Worm (Caenorhabditis elegans): ENCODE results near the gene uaf-2.
"Not testable (repeated sequence)": the region's sequence is repeated elsewhere in the genome, so short reads cannot be mapped to it uniquely, and the experiment has no call there.

Gene uaf-2

DNA sequence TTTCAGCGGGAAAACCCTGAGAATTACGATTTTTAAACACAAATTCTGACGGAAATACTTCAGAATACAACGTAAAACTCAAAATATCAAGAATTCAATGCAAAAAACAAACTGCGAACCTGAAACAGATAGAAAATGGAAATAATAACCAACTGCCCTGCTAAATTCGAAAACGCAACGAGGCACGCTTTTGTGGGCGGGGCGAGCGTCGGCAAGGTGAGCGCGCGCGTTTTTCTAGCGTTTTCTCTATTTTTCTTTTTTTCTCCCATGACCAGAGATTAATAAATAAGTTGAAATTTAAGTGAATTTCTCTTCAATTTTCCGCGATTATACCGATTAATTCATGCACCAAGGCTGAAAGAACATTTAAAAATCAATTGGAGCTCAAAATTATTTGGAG is at the start of gene uaf-2:
Gene uaf-2 (minus strand): TSS at position 183 of the 400 bp plus-strand sequence.
- no peak for TF ChIP-seq him-1 (tag; optimal IDR thresholded peaks at IDR 0.05)
- TF ChIP-seq W03F9.2 (tag; optimal IDR thresholded peaks at IDR 0.05) = peak; percentile 30

DNA sequence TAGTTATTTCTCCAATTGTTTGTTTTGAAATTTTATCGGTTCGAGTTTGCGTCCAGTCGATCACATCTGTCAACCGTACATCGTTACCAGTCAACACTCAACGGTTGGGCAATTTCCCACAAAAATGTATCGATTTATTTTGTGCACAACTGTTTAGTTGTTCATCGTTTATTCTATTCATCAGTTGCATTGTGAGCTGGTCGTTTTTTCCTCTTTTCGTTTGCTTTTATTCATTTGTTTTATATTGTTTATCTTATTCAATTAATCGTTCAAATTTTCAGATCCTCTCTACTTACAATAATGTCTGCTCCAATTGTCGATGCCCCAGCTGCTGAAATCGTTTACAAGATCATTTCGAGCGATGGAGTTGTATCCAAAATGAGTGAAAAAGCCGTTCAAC is 48.4 kb upstream of the uaf-2 start, which contains the start of gene skr-12:
Gene skr-12 (plus strand): TSS at position 301 of the 400 bp plus-strand sequence.
- TF ChIP-seq him-1 (tag; optimal IDR thresholded peaks at IDR 0.05) = no peak
- TF ChIP-seq W03F9.2 (tag; optimal IDR thresholded peaks at IDR 0.05) = no peak
- TF ChIP-seq dao-5 (tag; optimal IDR thresholded peaks at IDR 0.05) = no peak

DNA sequence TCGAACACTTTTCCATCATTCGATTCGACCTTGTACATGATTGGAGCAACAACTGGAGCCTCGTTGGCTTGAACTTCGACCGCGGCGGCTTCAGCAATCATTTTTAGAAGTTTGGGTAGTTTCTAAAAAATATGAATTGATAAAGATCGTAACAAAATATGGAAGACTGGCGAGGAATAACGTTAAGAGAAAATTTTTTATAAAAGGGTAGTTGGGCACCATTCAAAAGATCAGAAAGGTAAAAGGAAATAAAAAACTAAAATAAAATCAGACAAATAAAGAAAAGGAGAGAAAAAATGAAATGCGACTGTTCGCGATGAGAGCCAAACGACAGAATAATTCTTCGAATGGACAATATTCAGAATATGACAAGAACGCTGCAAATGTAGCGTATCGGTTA is 47.2 kb upstream of the uaf-2 start, which contains the start of gene skr-8:
Gene skr-8 (minus strand): TSS at position 101 of the 400 bp plus-strand sequence.
- not testable (repeated sequence) for TF ChIP-seq him-1, dao-5, W03F9.2 (tag; optimal IDR thresholded peaks at IDR 0.05)

DNA sequence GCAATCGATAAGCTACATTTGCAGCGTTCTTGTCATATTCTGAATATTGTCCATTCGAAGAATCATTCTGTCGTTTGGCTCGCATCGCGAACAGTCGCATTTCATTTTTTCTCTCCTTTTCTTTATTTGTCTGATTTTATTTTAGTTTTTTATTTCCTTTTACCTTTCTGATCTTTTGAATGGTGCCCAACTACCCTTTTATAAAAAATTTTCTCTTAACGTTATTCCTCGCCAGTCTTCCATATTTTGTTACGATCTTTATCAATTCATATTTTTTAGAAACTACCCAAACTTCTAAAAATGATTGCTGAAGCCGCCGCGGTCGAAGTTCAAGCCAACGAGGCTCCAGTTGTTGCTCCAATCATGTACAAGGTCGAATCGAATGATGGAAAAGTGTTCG is 44.7 kb upstream of the uaf-2 start, which contains the start of gene skr-9:
Gene skr-9 (plus strand): TSS at position 301 of the 400 bp plus-strand sequence.
- not testable (repeated sequence) for TF ChIP-seq him-1, W03F9.2, dao-5 (tag; optimal IDR thresholded peaks at IDR 0.05)

DNA sequence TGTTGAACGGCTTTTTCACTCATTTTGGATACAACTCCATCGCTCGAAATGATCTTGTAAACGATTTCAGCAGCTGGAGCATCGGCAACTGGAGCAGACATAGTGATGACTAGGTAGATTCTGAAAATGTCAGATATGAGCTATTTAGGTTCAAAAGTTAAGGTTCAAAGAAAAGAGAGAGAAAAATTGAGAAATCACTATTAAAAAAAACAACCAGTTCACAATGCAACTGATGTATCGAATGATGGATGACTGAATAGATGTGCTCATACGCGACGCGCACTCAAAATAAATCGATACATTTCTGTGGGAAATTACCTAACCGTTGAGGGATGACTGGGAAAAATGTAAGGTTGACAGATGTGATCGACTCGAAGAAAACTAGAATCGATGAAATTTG is 43.9 kb upstream of the uaf-2 start, which contains the start of gene skr-13:
Gene skr-13 (minus strand): TSS at position 101 of the 400 bp plus-strand sequence.
- TF ChIP-seq him-1 (tag; optimal IDR thresholded peaks at IDR 0.05) (no peak), dao-5 (tag; optimal IDR thresholded peaks at IDR 0.05) (no peak), W03F9.2 (tag; optimal IDR thresholded peaks at IDR 0.05) (no peak)

DNA sequence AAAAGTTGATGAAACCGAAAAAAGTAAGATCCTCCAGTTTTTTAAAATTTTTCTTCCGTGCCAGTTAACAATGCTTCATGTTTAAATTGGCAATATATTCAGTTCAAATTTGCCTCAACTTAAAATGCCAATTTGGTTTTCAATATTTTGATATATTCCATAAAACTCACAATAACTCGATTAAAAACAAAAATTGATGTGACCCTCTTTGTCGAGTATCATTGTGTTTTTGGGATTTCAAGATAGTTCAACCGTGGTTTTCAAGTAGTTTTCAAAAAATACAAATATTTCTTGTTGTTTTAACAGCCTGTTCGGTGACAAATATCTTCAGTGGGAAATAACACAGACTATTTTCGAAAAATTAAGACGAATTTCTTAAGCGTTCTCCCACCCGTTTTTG is 34.4 kb upstream of the uaf-2 start:
- TF ChIP-seq him-1 (tag; optimal IDR thresholded peaks at IDR 0.05) (no peak), dao-5 (tag; optimal IDR thresholded peaks at IDR 0.05) (no peak), W03F9.2 (tag; optimal IDR thresholded peaks at IDR 0.05) (no peak)

DNA sequence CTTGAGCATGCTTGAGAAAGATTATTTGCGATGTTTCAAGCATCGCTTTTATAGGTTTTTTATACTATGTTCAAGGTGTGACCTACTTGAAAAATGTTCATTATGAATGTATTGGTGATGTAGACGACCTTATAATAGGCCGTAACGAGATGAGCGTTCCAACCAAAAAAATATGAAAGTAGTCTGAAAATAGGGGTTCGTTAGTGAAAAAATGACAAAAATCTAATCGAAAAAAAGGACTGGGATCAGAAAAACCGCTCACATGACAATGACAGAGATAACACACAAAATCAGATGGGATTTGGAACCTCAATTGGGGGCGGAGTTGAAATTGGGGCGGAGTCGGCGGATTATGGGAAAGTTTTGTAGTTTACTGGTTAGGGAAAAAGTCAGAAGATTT is 32.3 kb upstream of the uaf-2 start, which contains the start of gene Y116A8C.40:
Gene Y116A8C.40 (minus strand): TSS at position 101 of the 400 bp plus-strand sequence.
- no peak for TF ChIP-seq him-1 (tag; optimal IDR thresholded peaks at IDR 0.05)
- no peak for TF ChIP-seq dao-5 (tag; optimal IDR thresholded peaks at IDR 0.05)
- no peak for TF ChIP-seq W03F9.2 (tag; optimal IDR thresholded peaks at IDR 0.05)

DNA sequence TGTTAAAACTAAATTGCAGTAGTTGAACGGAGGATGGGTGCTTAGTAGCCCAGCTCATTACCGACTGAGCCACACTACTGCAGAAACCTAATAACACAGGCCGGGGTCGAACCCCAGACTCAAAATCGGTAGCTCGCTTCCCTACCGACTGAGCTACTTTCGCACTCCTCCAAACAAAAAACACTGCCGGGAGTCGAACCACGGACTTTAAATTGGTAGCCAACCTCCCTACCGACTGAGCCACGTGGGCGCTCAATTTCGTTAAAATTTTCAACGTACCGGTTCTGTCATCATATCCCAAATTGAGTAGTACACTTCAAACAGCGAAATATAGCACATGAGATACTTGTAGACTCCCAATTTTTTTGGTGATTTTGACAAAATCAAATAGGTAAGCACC is 31.9 kb upstream of the uaf-2 start:
- TF ChIP-seq dao-5 (tag; optimal IDR thresholded peaks at IDR 0.05) (no peak), W03F9.2 (tag; optimal IDR thresholded peaks at IDR 0.05) (no peak), him-1 (tag; optimal IDR thresholded peaks at IDR 0.05) (no peak)

DNA sequence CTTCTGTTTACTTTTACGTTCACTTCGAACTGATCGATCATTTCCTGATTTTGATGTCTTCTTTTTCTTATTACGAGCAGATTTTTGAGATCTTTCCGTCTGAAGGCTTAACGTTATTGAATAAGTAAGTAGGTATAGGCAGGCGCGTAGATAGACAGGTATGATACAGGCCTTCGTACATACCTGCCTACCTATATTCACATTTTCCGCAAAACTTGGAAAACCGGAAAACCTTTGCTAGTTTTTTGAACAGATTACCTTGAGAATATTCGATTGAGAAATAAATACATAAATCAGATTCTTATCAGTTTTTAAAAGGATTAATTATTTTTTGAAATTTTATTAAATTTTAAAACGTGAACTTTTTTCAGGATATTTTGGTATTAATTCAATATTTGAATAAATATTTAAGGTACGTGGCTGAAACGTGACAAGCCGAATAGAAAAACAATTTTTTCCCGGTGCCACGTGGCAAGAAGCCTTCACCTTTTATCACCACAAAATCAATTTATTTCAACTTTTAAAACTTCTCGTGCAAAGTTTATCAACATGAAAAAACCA is 12.5 kb upstream of the uaf-2 start, which contains the start of the genes Y116A8C.37 and Y116A8C.38:
Gene Y116A8C.37 (minus strand): TSS at position 101 of the 561 bp plus-strand sequence.
Gene Y116A8C.38 (plus strand): TSS at position 511 of the 561 bp plus-strand sequence.
- no peak for TF ChIP-seq dao-5 (tag; optimal IDR thresholded peaks at IDR 0.05)
- no peak for TF ChIP-seq W03F9.2 (tag; optimal IDR thresholded peaks at IDR 0.05)
- no peak for TF ChIP-seq him-1 (tag; optimal IDR thresholded peaks at IDR 0.05)

DNA sequence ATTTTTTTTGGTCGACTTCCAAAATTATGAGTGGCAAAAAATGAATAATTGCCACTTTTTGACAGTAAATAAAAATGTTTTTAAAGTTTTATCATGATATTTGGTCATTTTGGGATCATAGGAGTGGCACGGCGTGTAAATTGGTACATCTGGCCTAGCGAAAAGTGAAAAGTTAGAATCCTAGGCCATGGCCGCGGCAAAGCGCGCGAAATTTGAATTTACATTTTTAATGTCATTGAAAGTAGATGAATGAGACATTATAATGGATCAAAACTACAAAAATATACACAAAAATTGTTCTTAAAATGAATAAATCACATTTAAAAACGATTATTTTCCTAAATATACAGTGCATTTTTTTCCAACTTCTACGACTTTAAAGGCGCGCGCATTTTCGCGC is 7.9 kb upstream of the uaf-2 start:
- TF ChIP-seq W03F9.2 (tag; optimal IDR thresholded peaks at IDR 0.05) (no peak), him-1 (tag; optimal IDR thresholded peaks at IDR 0.05) (no peak), dao-5 (tag; optimal IDR thresholded peaks at IDR 0.05) (no peak)

DNA sequence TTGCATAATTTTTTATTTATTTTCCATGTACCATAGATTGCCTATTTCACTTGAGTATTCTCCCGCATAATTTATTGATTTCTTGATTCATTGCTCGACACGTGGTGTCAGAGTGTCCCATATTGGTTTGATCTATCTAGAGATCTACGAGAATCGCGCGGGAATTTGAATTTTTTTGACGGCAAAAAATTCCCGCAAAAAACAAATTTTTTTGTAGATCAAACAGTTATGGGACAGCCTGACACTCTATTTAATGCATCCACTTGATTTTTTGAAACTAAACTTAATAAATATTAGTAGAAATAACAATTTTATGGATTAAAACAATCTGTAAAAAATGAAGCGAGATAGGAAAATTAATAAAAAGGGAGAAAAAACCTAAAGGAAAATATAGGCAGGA is 7.4 kb upstream of the uaf-2 start:
- TF ChIP-seq him-1 (tag; optimal IDR thresholded peaks at IDR 0.05) (no peak), dao-5 (tag; optimal IDR thresholded peaks at IDR 0.05) (no peak), W03F9.2 (tag; optimal IDR thresholded peaks at IDR 0.05) (no peak)

DNA sequence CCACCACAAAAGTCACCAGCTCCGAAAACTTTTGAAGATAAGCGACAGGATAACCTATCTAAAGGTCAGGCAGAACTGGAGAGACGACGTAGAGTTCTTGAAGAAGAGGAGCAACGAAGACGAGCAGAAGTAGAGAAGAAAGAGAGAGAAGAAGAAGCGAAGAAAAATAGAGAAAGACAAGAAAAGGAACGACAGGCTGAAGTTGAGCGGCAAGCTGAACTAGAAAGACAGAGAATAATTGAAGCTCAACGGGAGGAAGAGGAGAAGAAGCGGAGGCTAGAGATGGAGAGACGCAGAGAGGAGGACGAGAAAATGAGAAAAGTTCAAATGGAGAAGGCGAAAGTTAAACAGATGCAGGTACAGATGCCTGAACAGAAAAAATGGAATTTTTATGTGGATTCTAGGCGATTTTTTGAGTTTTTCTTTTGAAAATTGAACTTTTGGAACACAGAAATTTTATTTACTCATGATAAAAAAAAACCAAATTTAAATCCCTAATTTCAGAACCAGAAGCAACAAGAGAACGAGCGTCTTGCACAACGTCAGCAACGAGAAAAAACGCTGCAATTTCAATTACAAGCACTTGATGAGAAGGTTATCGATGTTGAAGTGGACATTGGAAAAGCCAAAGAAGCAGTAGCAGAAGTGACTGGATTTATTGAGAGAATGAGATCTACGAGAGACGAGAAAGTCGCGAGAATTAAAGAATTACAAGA is 2.6 kb upstream of the uaf-2 start:
- TF ChIP-seq him-1 (tag; optimal IDR thresholded peaks at IDR 0.05) (no peak), W03F9.2 (tag; optimal IDR thresholded peaks at IDR 0.05) (no peak), dao-5 (tag; optimal IDR thresholded peaks at IDR 0.05) (no peak)

DNA sequence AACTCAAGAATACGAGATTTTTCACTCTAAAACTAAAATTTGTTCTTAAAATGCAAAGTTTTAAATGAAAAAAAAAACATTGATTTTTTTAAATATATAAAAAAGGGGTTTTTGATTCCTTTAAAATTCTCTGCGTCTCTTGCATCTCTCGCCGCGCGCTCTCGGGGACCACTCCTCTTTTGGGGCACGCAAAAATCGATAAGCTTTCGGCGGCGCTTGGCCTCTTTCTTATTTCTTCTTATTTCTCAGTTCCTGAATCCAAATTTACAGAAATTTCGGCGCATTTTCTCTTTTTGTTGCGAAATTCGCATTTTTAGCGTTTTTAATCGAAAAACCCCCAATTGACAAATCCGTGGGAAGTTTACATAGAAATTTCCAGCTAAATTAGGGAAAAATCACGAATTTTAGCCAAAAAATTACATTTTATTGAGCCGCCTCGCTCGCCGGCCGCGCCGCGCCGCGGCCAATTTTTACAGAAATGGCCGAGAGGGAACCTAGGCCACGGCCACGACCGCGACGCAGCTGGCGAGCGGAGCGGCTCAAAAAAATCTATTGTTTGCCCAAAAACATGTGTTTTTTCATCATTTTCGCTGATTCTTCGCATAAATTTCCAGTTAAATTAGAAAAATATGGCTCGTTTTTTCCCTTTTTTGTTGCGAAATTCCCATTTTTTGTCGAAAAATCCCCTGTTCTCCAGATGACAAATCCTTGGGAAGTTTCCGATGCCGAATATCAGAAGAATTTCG is 593 bp upstream of the uaf-2 start, which contains the start of gene itsn-1:
Gene itsn-1 (plus strand): TSS at position 696 of the 746 bp plus-strand sequence.
- no peak for TF ChIP-seq dao-5 (tag; optimal IDR thresholded peaks at IDR 0.05)
- no peak for TF ChIP-seq him-1 (tag; optimal IDR thresholded peaks at IDR 0.05)
- no peak for TF ChIP-seq W03F9.2 (tag; optimal IDR thresholded peaks at IDR 0.05)
